Fruit fly (Drosophila melanogaster): ENCODE results near the gene trol.

trol gene

DNA sequence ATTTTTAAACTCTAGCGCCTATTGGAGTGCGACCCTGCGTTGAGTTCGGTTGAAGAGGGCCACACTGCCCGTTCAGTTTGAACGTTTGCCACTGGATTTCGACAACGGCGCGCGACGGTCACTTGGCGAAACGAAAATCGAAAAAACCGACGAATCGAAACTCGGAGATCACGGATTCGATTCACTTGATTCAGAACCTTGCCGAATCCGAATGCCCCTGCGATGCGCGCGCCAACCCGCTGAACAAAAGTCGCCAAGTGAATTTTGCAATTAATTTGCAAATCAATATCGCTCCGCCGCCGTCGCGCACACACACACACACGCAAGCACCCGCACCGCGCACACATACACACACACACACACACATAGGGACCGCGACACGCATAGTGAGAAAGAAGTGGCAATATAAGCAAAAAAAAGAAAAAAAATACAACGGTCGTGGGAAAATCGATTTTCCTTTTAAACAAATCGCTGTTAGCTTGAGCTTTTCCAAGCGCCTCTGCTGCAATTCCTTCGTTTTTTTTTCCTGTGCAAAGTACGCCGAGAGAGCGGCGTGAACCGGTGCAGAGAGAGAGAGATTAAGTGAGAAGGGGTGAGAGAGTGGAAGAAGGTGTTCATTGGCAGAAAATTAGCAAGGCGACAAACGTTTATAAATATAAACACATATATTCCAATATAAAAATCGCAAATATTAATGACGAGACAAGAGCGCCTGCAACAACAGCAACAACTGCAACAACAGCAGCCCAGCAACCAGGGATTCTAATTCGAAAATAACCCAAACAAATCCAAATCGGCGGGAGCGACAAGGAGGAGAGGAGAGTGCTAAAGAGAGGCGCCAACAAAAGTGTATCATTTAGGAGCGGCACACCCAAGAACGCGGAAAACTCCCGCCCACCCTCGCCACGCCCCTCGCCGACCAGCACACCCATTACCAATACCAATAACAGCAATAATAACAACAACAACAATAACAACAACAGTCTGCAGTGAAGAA lies 43.5 kb upstream of the trol start, which contains the start of gene egh (continued):
- no peak for TF ChIP-seq CG18011 (GFP tag; optimal IDR thresholded peaks at IDR 0.05)
- TF ChIP-seq GATAe (GFP tag; conservative IDR thresholded peaks at IDR 0.05), result no peak
- TF ChIP-seq CG13296 (GFP tag; optimal IDR thresholded peaks at IDR 0.05), result no peak
- 0 out of 3 replicates have a peak, but pooled peaks have one; percentile 45 for TF ChIP-seq CG2889 (GFP tag; IDR thresholded peaks at IDR 0.05)
- no peak for TF ChIP-seq CG31365 (tag; optimal IDR thresholded peaks at IDR 0.05)
- TF ChIP-seq so (GFP tag; IDR thresholded peaks at IDR 0.05), result no peak; the same call in 2 of the 3 replicates
- TF ChIP-seq lov (optimal IDR thresholded peaks at IDR 0.05), result no peak
- no peak for TF ChIP-seq lov (GFP tag; IDR thresholded peaks at IDR 0.05)
- TF ChIP-seq Jarid2 (GFP tag; optimal IDR thresholded peaks at IDR 0.05), result peak; percentile 28
- TF ChIP-seq wek (GFP tag; optimal IDR thresholded peaks at IDR 0.05), result no peak
- TF ChIP-seq schlank (tag; optimal IDR thresholded peaks at IDR 0.05), result no peak
- no peak for TF ChIP-seq twi (tag; optimal IDR thresholded peaks at IDR 0.05)
- TF ChIP-seq CG8290 (GFP tag; optimal IDR thresholded peaks at IDR 0.05), result no peak
- TF ChIP-seq CG8290 (tag; optimal IDR thresholded peaks at IDR 0.05), result peak in 1 of 2 experiments; percentile 24
- TF ChIP-seq wor (GFP tag; IDR thresholded peaks at IDR 0.05), result no peak
- TF ChIP-seq NFAT (GFP tag; IDR thresholded peaks at IDR 0.05), result no peak
- TF ChIP-seq CG1603 (tag; optimal IDR thresholded peaks at IDR 0.05), result peak; percentile 63
- no peak for TF ChIP-seq CG10147 (GFP tag; optimal IDR thresholded peaks at IDR 0.05)
- no peak for TF ChIP-seq sima (GFP tag; optimal IDR thresholded peaks at IDR 0.05)
- TF ChIP-seq CG18764 (GFP tag; optimal IDR thresholded peaks at IDR 0.05), result no peak
- TF ChIP-seq Nf-YB (GFP tag; optimal IDR thresholded peaks at IDR 0.05), result peak; percentile 10
- TF ChIP-seq Eip74EF (GFP tag; optimal IDR thresholded peaks at IDR 0.05), result no peak
- TF ChIP-seq CG11456 (GFP tag; IDR thresholded peaks at IDR 0.05), result no peak
- TF ChIP-seq CG7745 (tag; optimal IDR thresholded peaks at IDR 0.05), result no peak
- TF ChIP-seq en (GFP tag; optimal IDR thresholded peaks at IDR 0.05), result no peak
- no peak for TF ChIP-seq jigr1 (GFP tag; IDR thresholded peaks at IDR 0.05)
- no peak for TF ChIP-seq Mad (GFP tag; optimal IDR thresholded peaks at IDR 0.05)
- peak; percentile 13 for TF ChIP-seq nmo (GFP tag; optimal IDR thresholded peaks at IDR 0.05)
- no peak for TF ChIP-seq CG7271 (tag; optimal IDR thresholded peaks at IDR 0.05)
- no peak for TF ChIP-seq ems (GFP tag; optimal IDR thresholded peaks at IDR 0.05)
- TF ChIP-seq hth (optimal IDR thresholded peaks at IDR 0.05), result no peak
- peak; percentile 12 for TF ChIP-seq CG17385 (GFP tag; optimal IDR thresholded peaks at IDR 0.05)
- TF ChIP-seq D19A (tag; optimal IDR thresholded peaks at IDR 0.05), result peak; percentile 32
- no peak for TF ChIP-seq croc (GFP tag; conservative IDR thresholded peaks at IDR 0.05)
- TF ChIP-seq unc-4 (GFP tag; IDR thresholded peaks at IDR 0.05; ENCODE audit: partially characterized antibody), result peak; percentile 20; the same call in 1 of the 2 replicates
- no peak for TF ChIP-seq Xbp1 (GFP tag; optimal IDR thresholded peaks at IDR 0.05)
- TF ChIP-seq Ets97D (GFP tag; optimal IDR thresholded peaks at IDR 0.05), result peak; percentile 69
- no peak for TF ChIP-seq CG7839 (tag; optimal IDR thresholded peaks at IDR 0.05)
- no peak for TF ChIP-seq CG13123 (GFP tag; optimal IDR thresholded peaks at IDR 0.05)
- no peak for TF ChIP-seq CG18262 (tag; optimal IDR thresholded peaks at IDR 0.05)
- TF ChIP-seq CG5953 (GFP tag; IDR thresholded peaks at IDR 0.05), result 0 out of 2 replicates have a peak, but pooled peaks have one; percentile 32
- no peak for TF ChIP-seq B-H2 (GFP tag; optimal IDR thresholded peaks at IDR 0.05)
- TF ChIP-seq CG17359 (tag; optimal IDR thresholded peaks at IDR 0.05), result no peak
- no peak for TF ChIP-seq Doc2 (GFP tag; IDR thresholded peaks at IDR 0.05)
- TF ChIP-seq CG7786 (GFP tag; optimal IDR thresholded peaks at IDR 0.05), result peak; percentile 24
- TF ChIP-seq CG7928 (GFP tag; optimal IDR thresholded peaks at IDR 0.05), result no peak
- TF ChIP-seq CG15011 (GFP tag; optimal IDR thresholded peaks at IDR 0.05), result no peak
- TF ChIP-seq bowl (GFP tag; IDR thresholded peaks at IDR 0.05), result no peak
- TF ChIP-seq gt (GFP tag; IDR thresholded peaks at IDR 0.05), result no peak
